Fruit fly (Drosophila melanogaster): ENCODE data around the gene HIPP1.

HIPP1 gene

dm6 chr3L:20809088-20809999 is at the start of gene HIPP1, which contains the start of gene CG3634:
Gene HIPP1 (plus strand): TSS chr3L:20809669.
Gene CG3634 (minus strand): TSS chr3L:20809272.
- peak; percentile 25 for TF ChIP-seq tj (GFP tag; optimal IDR thresholded peaks at IDR 0.05)
- TF ChIP-seq Mnt (GFP tag; optimal IDR thresholded peaks at IDR 0.05), result peak; percentile 6
- no peak for TF ChIP-seq CG7045 (GFP tag; optimal IDR thresholded peaks at IDR 0.05)
- TF ChIP-seq CG14711 (tag; optimal IDR thresholded peaks at IDR 0.05), result peak; percentile 48
- TF ChIP-seq CG11617 (GFP tag; optimal IDR thresholded peaks at IDR 0.05), result peak; percentile 16

dm6 chr3L:20761482-20761881 is 48.0 kb upstream of the HIPP1 start:
- TF ChIP-seq ovo (GFP tag; optimal IDR thresholded peaks at IDR 0.05), result no peak
- peak; percentile 78 for TF ChIP-seq tj (GFP tag; optimal IDR thresholded peaks at IDR 0.05)

dm6 chr3L:20767227-20767626 is 42.2 kb upstream of the HIPP1 start:
- TF ChIP-seq CG14711 (tag; optimal IDR thresholded peaks at IDR 0.05) (no peak), CG1620 (GFP tag; optimal IDR thresholded peaks at IDR 0.05) (no peak), tj (GFP tag; optimal IDR thresholded peaks at IDR 0.05) (no peak), cnc (optimal IDR thresholded peaks at IDR 0.05) (no peak), CG7101 (tag; optimal IDR thresholded peaks at IDR 0.05) (no peak), CG11617 (GFP tag; optimal IDR thresholded peaks at IDR 0.05) (no peak), toe (GFP tag; optimal IDR thresholded peaks at IDR 0.05) (no peak), Crg-1 (GFP tag; optimal IDR thresholded peaks at IDR 0.05) (no peak), bab1 (GFP tag; optimal IDR thresholded peaks at IDR 0.05) (no peak), Hr96 (GFP tag; optimal IDR thresholded peaks at IDR 0.05) (no peak), ovo (GFP tag; optimal IDR thresholded peaks at IDR 0.05) (no peak), pad (GFP tag; optimal IDR thresholded peaks at IDR 0.05) (no peak), CG5204 (GFP tag; optimal IDR thresholded peaks at IDR 0.05) (no peak), CG12768 (GFP tag; optimal IDR thresholded peaks at IDR 0.05) (no peak), CG33017 (tag; optimal IDR thresholded peaks at IDR 0.05) (no peak), kay (GFP tag; ENCODE audit: borderline replicate concordance) (no peak)

dm6 chr3L:20769350-20769749 is 40.1 kb upstream of the HIPP1 start, which contains the start of the genes CG4074 and CG4186:
Gene CG4074 (minus strand): TSS chr3L:20769500.
Gene CG4186 (plus strand): TSS chr3L:20769586.
- TF ChIP-seq cnc (optimal IDR thresholded peaks at IDR 0.05) (no peak), CG11617 (GFP tag; optimal IDR thresholded peaks at IDR 0.05) (peak; percentile 17), CG12768 (GFP tag; optimal IDR thresholded peaks at IDR 0.05) (no peak), CG33017 (tag; optimal IDR thresholded peaks at IDR 0.05) (no peak), kay (GFP tag; ENCODE audit: borderline replicate concordance) (peak; percentile 66), tj (GFP tag; optimal IDR thresholded peaks at IDR 0.05) (no peak), CG14711 (tag; optimal IDR thresholded peaks at IDR 0.05) (no peak), cic (GFP tag; optimal IDR thresholded peaks at IDR 0.05) (no peak), bab1 (GFP tag; optimal IDR thresholded peaks at IDR 0.05) (peak; percentile 17), pad (GFP tag; optimal IDR thresholded peaks at IDR 0.05) (no peak), CG7045 (GFP tag; optimal IDR thresholded peaks at IDR 0.05) (no peak), ovo (GFP tag; optimal IDR thresholded peaks at IDR 0.05) (no peak), CG7101 (tag; optimal IDR thresholded peaks at IDR 0.05) (no peak), Clk (GFP tag; optimal IDR thresholded peaks at IDR 0.05) (no peak), CG1620 (GFP tag; optimal IDR thresholded peaks at IDR 0.05) (no peak), Crg-1 (GFP tag; optimal IDR thresholded peaks at IDR 0.05) (no peak), Mnt (GFP tag; optimal IDR thresholded peaks at IDR 0.05) (peak; percentile 18), CG5204 (GFP tag; optimal IDR thresholded peaks at IDR 0.05) (no peak)

- TF ChIP-seq tj (GFP tag; optimal IDR thresholded peaks at IDR 0.05), result peak; percentile 2
- TF ChIP-seq CG1620 (GFP tag; optimal IDR thresholded peaks at IDR 0.05), result peak; percentile 13
- no peak for TF ChIP-seq CG12768 (GFP tag; optimal IDR thresholded peaks at IDR 0.05)
- no peak for TF ChIP-seq cnc (optimal IDR thresholded peaks at IDR 0.05)
- TF ChIP-seq kay (GFP tag; ENCODE audit: borderline replicate concordance), result peak; percentile 66
- peak; percentile 9 for TF ChIP-seq CG7101 (tag; optimal IDR thresholded peaks at IDR 0.05)
- TF ChIP-seq toe (GFP tag; optimal IDR thresholded peaks at IDR 0.05), result peak; percentile 63
- peak; percentile 77 for TF ChIP-seq Mnt (GFP tag; optimal IDR thresholded peaks at IDR 0.05)
- peak; percentile 28 for TF ChIP-seq Crg-1 (GFP tag; optimal IDR thresholded peaks at IDR 0.05)
These were observed 38.2 kb upstream of the HIPP1 start, which contains the start of the genes CG4042 and Pitslre for dm6 chr3L:20771001-20771890. Gene CG4042 (minus strand): TSS chr3L:20771507. Gene Pitslre (plus strand): TSS chr3L:20771528.

Data from whole organism, adult.